Worm (Caenorhabditis elegans) whole organism, dauer: Measurements from ENCODE around the gene K09B3.1.

ENCODE experiments used
- unc-62 ChIP-seq: sonication (generic microtip); optimal IDR thresholded peaks from 2 replicates; lab custom pipeline; 2017; ENCODE audit warnings: missing biosample characterization, missing genetic modification reagents, missing genetic modification characterization

Gene K09B3.1

ce11 chrIV:3838687-3839086 lies 44.1 kb downstream of the K09B3.1 start:
- TF ChIP-seq unc-62 (GFP tag; lab: Kevin White, UChicago) = no peak

- no peak for TF ChIP-seq unc-62 (GFP tag; lab: Kevin White, UChicago)
These were observed 44.9 kb downstream of the K09B3.1 start, which contains the start of gene F28F9.2 for ce11 chrIV:3839420-3839819. F28F9.2 (plus strand) TSS chrIV:3839720.

- no peak for TF ChIP-seq unc-62 (GFP tag; lab: Kevin White, UChicago)
These were observed 45.9 kb downstream of the K09B3.1 start for ce11 chrIV:3840480-3840879.

ce11 chrIV:3841607-3842006 lies 47.1 kb downstream of the K09B3.1 start:
- TF ChIP-seq unc-62 (GFP tag; lab: Kevin White, UChicago) = no peak

- no peak for TF ChIP-seq unc-62 (GFP tag; lab: Kevin White, UChicago)
These were observed 48.5 kb downstream of the K09B3.1 start for ce11 chrIV:3843019-3843527.

- no peak for TF ChIP-seq unc-62 (GFP tag; lab: Kevin White, UChicago)
These were observed 49.5 kb downstream of the K09B3.1 start for ce11 chrIV:3844004-3844403.

- TF ChIP-seq unc-62 (GFP tag; lab: Kevin White, UChicago) = no peak
These were observed 50.0 kb downstream of the K09B3.1 start for ce11 chrIV:3844584-3844983.
